Worm (Caenorhabditis elegans) whole organism, late embryonic: Measurements from ENCODE around the gene fbxc-20.

Source experiments
- hlh-6 ChIP-seq: sonication (generic microtip); optimal IDR thresholded peaks from 2 replicates; lab custom pipeline; 2016; ENCODE audit warnings: missing genotype, missing genetic modification characterization, missing compliant biosample characterization
- sox-4 ChIP-seq: sonication (generic microtip); optimal IDR thresholded peaks from 2 replicates; lab custom pipeline; 2017; ENCODE audit warnings: mild to moderate bottlenecking, missing genetic modification characterization, inconsistent platforms, missing compliant biosample characterization

DNA sequence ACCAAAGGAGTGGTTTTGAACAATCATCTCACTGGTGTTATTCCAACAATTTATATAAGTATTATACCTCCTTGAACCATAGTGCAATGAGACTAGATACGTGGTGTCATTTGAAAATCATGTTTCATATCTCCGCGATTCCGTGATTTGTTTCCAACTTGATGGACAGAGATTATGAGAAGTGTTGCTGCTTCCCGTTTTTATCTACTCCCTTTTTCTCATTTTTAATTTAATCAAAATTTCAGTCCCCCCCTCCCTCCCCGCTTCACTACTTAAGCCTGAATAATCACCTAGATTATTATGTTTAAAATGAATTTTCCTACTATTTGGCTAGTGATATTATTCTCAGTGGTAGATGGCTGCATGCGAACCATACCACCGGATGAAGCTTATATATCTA is 46.8 kb upstream of the fbxc-20 start, which contains the start of gene F16G10.3:
- TF ChIP-seq hlh-6 (tag; lab: Kevin White, UChicago) (no peak), sox-4 (no peak)
